Fruit fly (Drosophila melanogaster) Kc167 (cell line): ENCODE measurements around the gene Pp1alpha-96A.

Experiments
- Myc ChIP-seq: fragments of >200 bp; optimal IDR thresholded peaks from 2 replicates; lab custom pipeline; 2017; ENCODE audit warnings: missing external identifiers
- Sin3A ChIP-seq: fragments of >200 bp; optimal IDR thresholded peaks from 2 replicates; lab custom pipeline; 2018; ENCODE audit warnings: missing external identifiers
- h ChIP-seq: fragments of >200 bp; optimal IDR thresholded peaks from 3 replicates; lab custom pipeline; 2018; ENCODE audit warnings: missing external identifiers
- insv ChIP-seq: fragments of >200 bp; optimal IDR thresholded peaks from 3 replicates; lab custom pipeline; 2018; ENCODE audit warnings: missing external identifiers
- psq ChIP-seq: fragments of >200 bp; optimal IDR thresholded peaks from 2 replicates; lab custom pipeline; 2017; ENCODE audit warnings: missing external identifiers
- ttk ChIP-seq: sonication (Bioruptor generic); optimal IDR thresholded peaks from 2 replicates; lab custom pipeline; 2017; ENCODE audit warnings: missing external identifiers

Pp1alpha-96A gene

dm6 chr3R:24527845-24528244 lies 9.8 kb downstream of the Pp1alpha-96A start, which contains the start of gene CG6607:
CG6607 (plus strand) TSS chr3R:24528047.
- TF ChIP-seq insv (lab: Kevin White, UChicago) (no peak), ttk (no peak), Sin3A (lab: Kevin White, UChicago) (no peak), psq (lab: Kevin White, UChicago) (no peak), h (lab: Kevin White, UChicago) (no peak), Myc (no peak)

- no peak for TF ChIP-seq ttk
- TF ChIP-seq Myc, result no peak
Observed at dm6 chr3R:24530328-24530727, 12.3 kb downstream of the Pp1alpha-96A start, which contains the start of the genes CG13623 and ana1. CG13623 (minus strand) TSS chr3R:24530558. ana1 (plus strand) TSS chr3R:24530576.

- no peak for TF ChIP-seq ttk
- TF ChIP-seq insv (lab: Kevin White, UChicago), result no peak
- no peak for TF ChIP-seq Sin3A (lab: Kevin White, UChicago)
- no peak for TF ChIP-seq Myc
- TF ChIP-seq h (lab: Kevin White, UChicago), result no peak
- TF ChIP-seq psq (lab: Kevin White, UChicago), result no peak
Observed at dm6 chr3R:24543033-24543675, 25.1 kb downstream of the Pp1alpha-96A start.

- TF ChIP-seq h (lab: Kevin White, UChicago), result no peak
- no peak for TF ChIP-seq insv (lab: Kevin White, UChicago)
- no peak for TF ChIP-seq Myc
- TF ChIP-seq psq (lab: Kevin White, UChicago), result no peak
- TF ChIP-seq ttk, result no peak
- no peak for TF ChIP-seq Sin3A (lab: Kevin White, UChicago)
Observed at dm6 chr3R:24543676-24544277, 25.7 kb downstream of the Pp1alpha-96A start, which contains the start of gene Cftr. Cftr (minus strand) TSS chr3R:24543914.

dm6 chr3R:24544388-24544787 lies 26.3 kb downstream of the Pp1alpha-96A start, which contains the start of gene Esyt2:
Esyt2 (plus strand) TSS chr3R:24544719.
- TF ChIP-seq insv (lab: Kevin White, UChicago) (no peak), Sin3A (lab: Kevin White, UChicago) (no peak), ttk (no peak), psq (lab: Kevin White, UChicago) (no peak), h (lab: Kevin White, UChicago) (no peak), Myc (no peak)

dm6 chr3R:24548216-24548615 lies 30.1 kb downstream of the Pp1alpha-96A start:
- TF ChIP-seq psq (lab: Kevin White, UChicago), result no peak
- TF ChIP-seq insv (lab: Kevin White, UChicago), result no peak
- TF ChIP-seq Myc, result no peak
- TF ChIP-seq ttk, result no peak
- no peak for TF ChIP-seq Sin3A (lab: Kevin White, UChicago)
- TF ChIP-seq h (lab: Kevin White, UChicago), result no peak

dm6 chr3R:24548832-24549231 lies 30.8 kb downstream of the Pp1alpha-96A start:
- no peak for TF ChIP-seq ttk
- no peak for TF ChIP-seq Myc
- no peak for TF ChIP-seq h (lab: Kevin White, UChicago)
- TF ChIP-seq insv (lab: Kevin White, UChicago), result no peak
- TF ChIP-seq Sin3A (lab: Kevin White, UChicago), result no peak
- no peak for TF ChIP-seq psq (lab: Kevin White, UChicago)

dm6 chr3R:24549834-24550233 lies 31.8 kb downstream of the Pp1alpha-96A start:
- TF ChIP-seq Sin3A (lab: Kevin White, UChicago), result no peak
- no peak for TF ChIP-seq Myc
- no peak for TF ChIP-seq ttk
- no peak for TF ChIP-seq h (lab: Kevin White, UChicago)
- TF ChIP-seq insv (lab: Kevin White, UChicago), result no peak
- TF ChIP-seq psq (lab: Kevin White, UChicago), result no peak

dm6 chr3R:24550802-24551391 lies 32.8 kb downstream of the Pp1alpha-96A start:
- TF ChIP-seq Sin3A (lab: Kevin White, UChicago) (no peak), psq (lab: Kevin White, UChicago) (no peak), ttk (no peak), Myc (no peak), insv (lab: Kevin White, UChicago) (no peak), h (lab: Kevin White, UChicago) (no peak)

- no peak for TF ChIP-seq psq (lab: Kevin White, UChicago)
- TF ChIP-seq Myc, result no peak
- no peak for TF ChIP-seq Sin3A (lab: Kevin White, UChicago)
- no peak for TF ChIP-seq h (lab: Kevin White, UChicago)
- TF ChIP-seq insv (lab: Kevin White, UChicago), result no peak
- no peak for TF ChIP-seq ttk
Observed at dm6 chr3R:24555150-24555549, 37.1 kb downstream of the Pp1alpha-96A start.

dm6 chr3R:24555932-24556331 lies 37.9 kb downstream of the Pp1alpha-96A start:
- no peak for TF ChIP-seq psq (lab: Kevin White, UChicago)
- TF ChIP-seq ttk, result no peak
- no peak for TF ChIP-seq Myc
- no peak for TF ChIP-seq insv (lab: Kevin White, UChicago)
- TF ChIP-seq Sin3A (lab: Kevin White, UChicago), result no peak
- TF ChIP-seq h (lab: Kevin White, UChicago), result no peak

- TF ChIP-seq insv (lab: Kevin White, UChicago), result no peak
- TF ChIP-seq Myc, result no peak
- no peak for TF ChIP-seq h (lab: Kevin White, UChicago)
- TF ChIP-seq Sin3A (lab: Kevin White, UChicago), result no peak
- TF ChIP-seq psq (lab: Kevin White, UChicago), result no peak
- TF ChIP-seq ttk, result no peak
Observed at dm6 chr3R:24556554-24556953, 38.5 kb downstream of the Pp1alpha-96A start.
